Worm (Caenorhabditis elegans): ENCODE data around the gene ZK1248.17.

ce11 chrII:5854122-5854521 lies 8.8 kb upstream of the ZK1248.17 start, which contains the start of gene H41C03.1:
- TF ChIP-seq med-1 (GFP tag; optimal IDR thresholded peaks at IDR 0.05; ENCODE audit: insufficient read depth) (no peak), flt-1 (GFP tag; IDR thresholded peaks at IDR 0.05) (no peak), ztf-23 (GFP tag; IDR thresholded peaks at IDR 0.05) (no peak)
